Fruit fly (Drosophila melanogaster) Kc167 (cell line): Measurements from ENCODE around the gene CG4678.

Experiments
- Myc ChIP-seq: fragments of >200 bp; optimal IDR thresholded peaks from 2 replicates; lab custom pipeline; 2017; ENCODE audit warnings: missing external identifiers
- h ChIP-seq: fragments of >200 bp; optimal IDR thresholded peaks from 3 replicates; lab custom pipeline; 2018; ENCODE audit warnings: missing external identifiers

DNA sequence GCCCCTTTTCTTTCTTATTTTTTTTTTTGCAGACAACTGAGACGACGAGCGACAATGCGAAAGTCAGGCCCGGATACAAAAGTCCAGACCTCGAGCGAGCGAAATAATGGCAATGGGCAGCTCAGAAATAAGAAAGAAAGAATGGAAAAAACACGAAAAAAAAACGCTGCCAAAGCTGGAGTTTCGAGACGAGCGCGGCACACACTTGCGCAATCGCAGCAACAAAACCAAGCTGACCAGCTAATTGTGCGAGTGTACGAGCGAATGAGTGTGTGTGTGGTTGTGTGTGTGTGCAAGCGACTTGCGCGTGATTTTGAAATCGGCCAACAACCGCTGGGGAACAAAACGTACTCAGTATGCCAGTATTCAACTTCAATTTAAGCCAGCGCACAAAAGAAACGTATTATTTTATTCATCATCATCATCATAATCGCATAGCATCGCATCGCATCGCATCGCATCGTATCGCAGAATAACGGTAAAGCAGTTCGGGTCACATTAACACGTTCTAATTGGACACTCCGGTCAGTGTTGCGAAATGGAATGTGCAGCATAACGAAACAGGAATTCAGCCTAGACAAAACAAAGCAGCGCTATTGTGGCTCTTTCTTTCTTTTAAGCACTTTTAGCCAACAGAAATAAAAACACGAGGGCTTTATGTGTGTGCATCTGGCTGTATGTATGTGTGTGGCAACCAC, 48.0 kb upstream of the CG4678 start:
- TF ChIP-seq h (no peak), Myc (lab: Kevin White, UChicago) (no peak)
